Worm (Caenorhabditis elegans) whole organism, L1 larva: ENCODE data around the gene F55G7.5.

Source experiments
- C04F5.9 ChIP-seq: sonication (generic microtip); optimal IDR thresholded peaks from 2 replicates; lab custom pipeline; 2016; ENCODE audit warnings: missing genetic modification characterization, missing compliant biosample characterization
- C16A3.4 ChIP-seq: fragments of 150-350 bp; optimal IDR thresholded peaks from 2 replicates; lab custom pipeline; 2014; ENCODE audit warnings: missing biosample characterization, missing genetic modification characterization
- aha-1 ChIP-seq: fragments of 150-350 bp; optimal IDR thresholded peaks from 2 replicates; lab custom pipeline; 2014; ENCODE audit warnings: missing biosample characterization, missing genetic modification characterization
- alr-1 ChIP-seq: fragments of 200-800 bp; sonication (Bioruptor generic); optimal IDR thresholded peaks from 2 replicates; lab custom pipeline; 2018; ENCODE audit warnings: borderline replicate concordance, mild to moderate bottlenecking, missing genetic modification characterization, missing compliant biosample characterization
- aly-2 ChIP-seq: fragments of 150-350 bp; optimal IDR thresholded peaks from 2 replicates; lab custom pipeline; 2014; ENCODE audit warnings: missing biosample characterization, missing genetic modification characterization
- ceh-63 ChIP-seq: fragments of 200-800 bp; sonication (Bioruptor generic); optimal IDR thresholded peaks from 2 replicates; lab custom pipeline; 2018; ENCODE audit warnings: mild to moderate bottlenecking, missing genetic modification characterization, missing compliant biosample characterization
- ceh-82 ChIP-seq, 3 experiments: fragments of 150-350 bp in 1 of 3; sonication (generic microtip) in 2 of 3; optimal IDR thresholded peaks; 2 replicates each; lab custom pipeline; 2014 to 2017; ENCODE audit warnings: missing biosample characterization in 3 of 3, missing genetic modification characterization in 3 of 3
- ceh-90 ChIP-seq: sonication (generic microtip); optimal IDR thresholded peaks from 2 replicates; lab custom pipeline; 2016; ENCODE audit warnings: missing genetic modification characterization, missing compliant biosample characterization
- ces-1 ChIP-seq: fragments of 150-350 bp; optimal IDR thresholded peaks from 2 replicates; lab custom pipeline; 2014; ENCODE audit warnings: missing biosample characterization, missing genetic modification reagents, missing genetic modification characterization
- dsc-1 ChIP-seq: sonication (generic microtip); optimal IDR thresholded peaks from 2 replicates; lab custom pipeline; 2016; ENCODE audit warnings: mild to moderate bottlenecking, missing genetic modification characterization, missing compliant biosample characterization
- efl-3 ChIP-seq: fragments of 200-800 bp; sonication (Bioruptor generic); optimal IDR thresholded peaks from 2 replicates; lab custom pipeline; 2018; ENCODE audit warnings: mild to moderate bottlenecking, missing genetic modification characterization, missing compliant biosample characterization
- egl-27 ChIP-seq, 2 experiments: fragments of 150-350 bp in 1 of 2; sonication (generic microtip); optimal IDR thresholded peaks; 3 replicates each; lab custom pipeline; 2017 to 2018; ENCODE audit warnings: missing biosample characterization in 2 of 2, missing genetic modification characterization in 2 of 2, missing genetic modification reagents in 2 of 2
- ets-5 ChIP-seq: fragments of 200-800 bp; sonication (Bioruptor generic); IDR thresholded peaks from 2 replicates; pipeline ENCODE4 v1.3.6; 2022; ENCODE audit warnings: missing genetic modification characterization, missing compliant biosample characterization
- fkh-10 ChIP-seq: sonication (generic microtip); optimal IDR thresholded peaks from 2 replicates; lab custom pipeline; 2017; ENCODE audit warnings: missing biosample characterization, missing genetic modification reagents, missing genetic modification characterization
- fkh-4 ChIP-seq: sonication (generic microtip); optimal IDR thresholded peaks from 2 replicates; lab custom pipeline; 2016; ENCODE audit warnings: missing compliant biosample characterization, missing genetic modification characterization, borderline replicate concordance
- fkh-8 ChIP-seq: sonication (generic microtip); optimal IDR thresholded peaks from 2 replicates; lab custom pipeline; 2016; ENCODE audit warnings: mild to moderate bottlenecking, missing genetic modification characterization, missing compliant biosample characterization
- grh-1 ChIP-seq: fragments of 200-800 bp; sonication (Bioruptor generic); IDR thresholded peaks from 2 replicates; pipeline ENCODE4 v1.3.6; 2022; ENCODE audit warnings: missing genetic modification reagents, missing genetic modification characterization, missing compliant biosample characterization
- hlh-17 ChIP-seq: fragments of 200-800 bp; sonication (Bioruptor generic); optimal IDR thresholded peaks from 2 replicates; lab custom pipeline; 2018; ENCODE audit warnings: missing genetic modification characterization, mild to moderate bottlenecking, missing compliant biosample characterization, moderate library complexity, borderline replicate concordance
- hlh-4 ChIP-seq: sonication (generic microtip); optimal IDR thresholded peaks from 2 replicates; lab custom pipeline; 2016; ENCODE audit warnings: mild to moderate bottlenecking, missing genetic modification characterization, missing compliant biosample characterization
- hpl-2 ChIP-seq: fragments of 150-350 bp; optimal IDR thresholded peaks from 2 replicates; lab custom pipeline; 2014; ENCODE audit warnings: missing biosample characterization, missing genetic modification reagents, missing genetic modification characterization
- irx-1 ChIP-seq: sonication (generic microtip); optimal IDR thresholded peaks from 2 replicates; lab custom pipeline; 2016; ENCODE audit warnings: missing genetic modification characterization, missing compliant biosample characterization
- isw-1 ChIP-seq: fragments of 200-800 bp; sonication (Bioruptor generic); IDR thresholded peaks from 2 replicates; pipeline ENCODE4 v1.3.6; 2022; ENCODE audit warnings: missing genetic modification characterization, missing compliant biosample characterization
- jun-1 ChIP-seq: fragments of 150-350 bp; optimal IDR thresholded peaks from 2 replicates; lab custom pipeline; 2014; ENCODE audit warnings: missing biosample characterization, missing genetic modification reagents, missing genetic modification characterization
- lin-35 ChIP-seq, 2 experiments: fragments of 150-350 bp; optimal IDR thresholded peaks; 2 replicates each; lab custom pipeline; 2014; ENCODE audit warnings: missing biosample characterization in 2 of 2, missing genetic modification characterization in 2 of 2, missing genetic modification reagents in 2 of 2
- lin-39 ChIP-seq: fragments of 150-350 bp; optimal IDR thresholded peaks from 2 replicates; lab custom pipeline; 2014; ENCODE audit warnings: missing biosample characterization, missing genetic modification reagents, missing genetic modification characterization
- lir-3 ChIP-seq: sonication (generic microtip); optimal IDR thresholded peaks from 2 replicates; lab custom pipeline; 2016; ENCODE audit warnings: mild to moderate bottlenecking, missing genetic modification characterization, moderate library complexity, missing compliant biosample characterization; ENCODE audit not compliant: poor library complexity
- mab-9 ChIP-seq: fragments of 200-800 bp; sonication (Bioruptor generic); IDR thresholded peaks from 2 replicates; pipeline ENCODE4 v1.3.6; 2022; ENCODE audit warnings: missing genetic modification reagents, missing genetic modification characterization, missing compliant biosample characterization
- mdl-1 ChIP-seq, 2 experiments: fragments of 150-350 bp; optimal IDR thresholded peaks; 2 replicates each; lab custom pipeline; 2014 to 2017; ENCODE audit warnings: missing biosample characterization in 2 of 2, missing genetic modification characterization in 2 of 2, inconsistent platforms in 1 of 2
- mef-2 ChIP-seq: fragments of 150-350 bp; optimal IDR thresholded peaks from 2 replicates; lab custom pipeline; 2014; ENCODE audit warnings: missing biosample characterization, missing genetic modification characterization
- nhr-12 ChIP-seq: sonication (generic microtip); optimal IDR thresholded peaks from 2 replicates; lab custom pipeline; 2017; ENCODE audit warnings: missing biosample characterization, missing genetic modification characterization
- nhr-20 ChIP-seq: sonication (generic microtip); optimal IDR thresholded peaks from 2 replicates; lab custom pipeline; 2016; ENCODE audit warnings: mild to moderate bottlenecking, missing genetic modification characterization, missing compliant biosample characterization
- nhr-28 ChIP-seq: fragments of 150-350 bp; optimal IDR thresholded peaks from 2 replicates; lab custom pipeline; 2014; ENCODE audit warnings: missing biosample characterization, missing genetic modification characterization
- nhr-71 ChIP-seq: sonication (generic microtip); optimal IDR thresholded peaks from 2 replicates; lab custom pipeline; 2016; ENCODE audit warnings: mild to moderate bottlenecking, missing genetic modification characterization, moderate library complexity, missing compliant biosample characterization
- nhr-85 ChIP-seq: sonication (generic microtip); peaks from one replicate; lab custom pipeline; 2016; ENCODE audit warnings: missing genetic modification characterization, inconsistent platforms, missing compliant biosample characterization
- nhr-90 ChIP-seq: sonication (generic microtip); optimal IDR thresholded peaks from 2 replicates; lab custom pipeline; 2016; ENCODE audit warnings: mild to moderate bottlenecking, missing genetic modification characterization, missing compliant biosample characterization; ENCODE audit not compliant: poor library complexity
- pag-3 ChIP-seq: sonication (generic microtip); optimal IDR thresholded peaks from 2 replicates; lab custom pipeline; 2017; ENCODE audit warnings: missing genetic modification characterization, mild to moderate bottlenecking, missing compliant biosample characterization, antibody characterized with exemption, borderline replicate concordance; ENCODE audit not compliant: insufficient read depth
- pax-3 ChIP-seq: fragments of 200-800 bp; sonication (Bioruptor generic); optimal IDR thresholded peaks from 2 replicates; lab custom pipeline; 2018; ENCODE audit warnings: mild to moderate bottlenecking, missing genetic modification characterization, moderate library complexity, missing compliant biosample characterization
- pqm-1 ChIP-seq: sonication (generic microtip); optimal IDR thresholded peaks from 3 replicates; lab custom pipeline; 2017; ENCODE audit warnings: missing biosample characterization, missing genetic modification characterization
- rnt-1 ChIP-seq: sonication (generic microtip); optimal IDR thresholded peaks from 2 replicates; lab custom pipeline; 2016; ENCODE audit warnings: mild to moderate bottlenecking, missing genetic modification characterization, moderate library complexity, missing compliant biosample characterization
- skn-1 ChIP-seq: fragments of 150-350 bp; optimal IDR thresholded peaks from 2 replicates; lab custom pipeline; 2014; ENCODE audit warnings: missing biosample characterization, missing genetic modification characterization
- snpc-4 ChIP-seq: fragments of 150-350 bp; optimal IDR thresholded peaks from 2 replicates; lab custom pipeline; 2014; ENCODE audit warnings: missing biosample characterization, missing genetic modification characterization
- snu-23 ChIP-seq: sonication (generic microtip); optimal IDR thresholded peaks from 2 replicates; lab custom pipeline; 2016; ENCODE audit warnings: missing genetic modification characterization, missing compliant biosample characterization
- sox-4 ChIP-seq: sonication (generic microtip); optimal IDR thresholded peaks from 2 replicates; lab custom pipeline; 2016; ENCODE audit warnings: missing genetic modification characterization, missing compliant biosample characterization
- sup-37 ChIP-seq: fragments of 200-800 bp; sonication (Bioruptor generic); optimal IDR thresholded peaks from 2 replicates; lab custom pipeline; 2018; ENCODE audit warnings: mild to moderate bottlenecking, missing genetic modification characterization, missing compliant biosample characterization
- tbx-2 ChIP-seq: sonication (generic microtip); optimal IDR thresholded peaks from 2 replicates; lab custom pipeline; 2016; ENCODE audit warnings: missing genetic modification characterization, missing compliant biosample characterization
- tlp-1 ChIP-seq: fragments of 150-350 bp; optimal IDR thresholded peaks from 2 replicates; lab custom pipeline; 2014; ENCODE audit warnings: missing biosample characterization, missing genetic modification characterization
- unc-30 ChIP-seq: sonication (generic microtip); optimal IDR thresholded peaks from 2 replicates; lab custom pipeline; 2017; ENCODE audit warnings: missing biosample characterization, missing genetic modification characterization
- unc-98 ChIP-seq: fragments of 200-800 bp; sonication (Bioruptor generic); IDR thresholded peaks from 2 replicates; pipeline ENCODE4 v1.3.6; 2022; ENCODE audit warnings: missing genetic modification characterization, missing compliant biosample characterization
- zag-1 ChIP-seq: fragments of 150-350 bp; optimal IDR thresholded peaks from 2 replicates; lab custom pipeline; 2014; ENCODE audit warnings: missing biosample characterization, missing genetic modification characterization
- zip-4 ChIP-seq: fragments of 200-800 bp; sonication (Bioruptor generic); optimal IDR thresholded peaks from 2 replicates; lab custom pipeline; 2018; ENCODE audit warnings: mild to moderate bottlenecking, missing genetic modification characterization, moderate library complexity, missing compliant biosample characterization
- ztf-4 ChIP-seq: fragments of 150-350 bp; optimal IDR thresholded peaks from 2 replicates; lab custom pipeline; 2014; ENCODE audit warnings: missing biosample characterization, missing genetic modification characterization

F55G7.5 gene

ce11 chrX:11937343-11937935 lies 1.3 kb downstream of the F55G7.5 start:
- TF ChIP-seq pag-3 (tag; lab: Kevin White, UChicago) (no peak), zag-1 (peak; percentile 79), unc-30 (tag; lab: Kevin White, UChicago) (peak; percentile 73), isw-1 (GFP tag; lab: Robert Waterston, UW) (peak; percentile 86), ces-1 (peak; percentile 73), fkh-10 (GFP tag; lab: Kevin White, UChicago) (peak; percentile 99), ets-5 (GFP tag; lab: Robert Waterston, UW) (no peak), nhr-28 (tag; lab: Kevin White, UChicago) (peak; percentile 73), sup-37 (GFP tag; lab: Kevin White, UChicago) (peak; percentile 87), fkh-8 (tag; lab: Kevin White, UChicago) (peak; percentile 95), C04F5.9 (tag; lab: Kevin White, UChicago) (peak; percentile 91), skn-1 (tag; lab: Kevin White, UChicago) (peak; percentile 99), nhr-85 (tag; lab: Kevin White, UChicago) (peak; percentile 97), nhr-71 (tag; lab: Kevin White, UChicago) (peak; percentile 98), lir-3 (tag; lab: Kevin White, UChicago) (peak; percentile 93), unc-98 (GFP tag; lab: Robert Waterston, UW) (peak; percentile 76), alr-1 (no peak), hpl-2 (GFP tag; lab: Kevin White, UChicago) (peak; percentile 100), aly-2 (tag; lab: Kevin White, UChicago) (peak; percentile 94), zip-4 (GFP tag; lab: Kevin White, UChicago) (peak; percentile 95), snu-23 (peak; percentile 100), mdl-1 (tag; optimal IDR thresholded peaks at IDR 0.05; lab: Kevin White, UChicago) (peak in 1 of 2 experiments; percentile 93), mef-2 (tag; lab: Kevin White, UChicago) (peak; percentile 78), aha-1 (tag; lab: Kevin White, UChicago) (peak; percentile 66), sox-4 (peak; percentile 99), ceh-82 (tag; optimal IDR thresholded peaks at IDR 0.05; lab: Kevin White, UChicago) (peak; percentile 99), ceh-90 (tag; lab: Kevin White, UChicago) (peak; percentile 54), ztf-4 (peak; percentile 99), nhr-20 (peak; percentile 98), fkh-4 (tag; lab: Kevin White, UChicago) (peak; percentile 92), tbx-2 (peak; percentile 98), mab-9 (GFP tag; lab: Robert Waterston, UW) (peak; percentile 92), dsc-1 (tag; lab: Kevin White, UChicago) (peak; percentile 100), nhr-90 (tag; lab: Kevin White, UChicago) (peak; percentile 99), egl-27 (tag; optimal IDR thresholded peaks at IDR 0.05; lab: Kevin White, UChicago) (peak; percentile 81 to 98), lin-39 (peak; percentile 98), lin-35 (GFP tag; optimal IDR thresholded peaks at IDR 0.05; lab: Kevin White, UChicago) (peak; percentile 65 to 93), pqm-1 (tag; lab: Kevin White, UChicago) (peak; percentile 80), ceh-63 (GFP tag; lab: Kevin White, UChicago) (peak; percentile 96), hlh-4 (peak; percentile 87), jun-1 (tag; lab: Kevin White, UChicago) (peak; percentile 100), nhr-12 (peak; percentile 81), efl-3 (GFP tag; lab: Kevin White, UChicago) (peak; percentile 92), C16A3.4 (tag; lab: Kevin White, UChicago) (peak; percentile 99), pax-3 (tag; lab: Kevin White, UChicago) (peak; percentile 92), snpc-4 (tag; lab: Kevin White, UChicago) (peak; percentile 87), tlp-1 (tag; lab: Kevin White, UChicago) (no peak), rnt-1 (peak; percentile 99), irx-1 (peak; percentile 98), grh-1 (GFP tag; lab: Robert Waterston, UW) (peak; percentile 96), hlh-17 (GFP tag; lab: Kevin White, UChicago) (no peak)
